Fruit fly (Drosophila melanogaster): Measurements from ENCODE around the gene Rheb.

Rheb gene

DNA sequence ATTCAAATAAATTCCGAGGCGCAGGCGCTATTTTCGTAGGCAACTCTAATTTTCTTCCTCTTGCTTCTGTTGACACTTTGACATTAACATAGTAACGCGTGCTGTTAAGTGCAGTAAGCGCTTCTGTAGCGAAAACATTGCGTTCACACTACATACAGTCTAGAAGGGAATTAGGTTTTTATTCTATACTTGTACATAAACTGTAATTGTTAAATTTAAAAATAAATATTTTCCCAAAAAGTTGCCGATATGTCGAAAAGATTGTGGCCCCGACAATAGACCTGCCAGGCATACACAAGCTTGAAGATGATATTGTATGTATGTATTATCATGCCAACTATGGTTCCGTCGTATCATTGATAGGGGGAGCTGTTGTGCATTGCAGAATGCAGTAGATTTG lies 37.8 kb downstream of the Rheb start, which contains the start of gene asl (continued):
- peak; percentile 8 to 59 for TF ChIP-seq chif (GFP tag; optimal IDR thresholded peaks at IDR 0.05)
- TF ChIP-seq Neu2 (GFP tag; optimal IDR thresholded peaks at IDR 0.05; ENCODE audit: borderline replicate concordance), result no peak
- TF ChIP-seq CG11398 (GFP tag; optimal IDR thresholded peaks at IDR 0.05), result no peak
- peak; percentile 67 for TF ChIP-seq CG6689 (GFP tag; IDR thresholded peaks at IDR 0.05)
- TF ChIP-seq CG17359 (tag; optimal IDR thresholded peaks at IDR 0.05), result peak; percentile 70
- peak; percentile 63 for TF ChIP-seq PHDP (tag; optimal IDR thresholded peaks at IDR 0.05)
- TF ChIP-seq lab (GFP tag; optimal IDR thresholded peaks at IDR 0.05), result no peak
- TF ChIP-seq CG34376 (GFP tag; optimal IDR thresholded peaks at IDR 0.05), result peak; percentile 55
- no peak for TF ChIP-seq p53 (GFP tag; optimal IDR thresholded peaks at IDR 0.05)
- TF ChIP-seq slou (GFP tag; optimal IDR thresholded peaks at IDR 0.05), result no peak
- TF ChIP-seq CG6175 (GFP tag; IDR thresholded peaks at IDR 0.05), result no peak
- TF ChIP-seq CrebB (tag; optimal IDR thresholded peaks at IDR 0.05), result peak; percentile 33
- TF ChIP-seq CG12155 (GFP tag; optimal IDR thresholded peaks at IDR 0.05), result peak; percentile 63
- TF ChIP-seq tin (GFP tag; optimal IDR thresholded peaks at IDR 0.05), result peak; percentile 58
- TF ChIP-seq CG9932 (GFP tag; IDR thresholded peaks at IDR 0.05), result peak; percentile 56
- TF ChIP-seq gcm (GFP tag; optimal IDR thresholded peaks at IDR 0.05), result no peak
- no peak for TF ChIP-seq ato (GFP tag; IDR thresholded peaks at IDR 0.05; ENCODE audit: partially characterized antibody)
- peak; percentile 41 for TF ChIP-seq Antp (GFP tag; optimal IDR thresholded peaks at IDR 0.05)
- no peak for TF ChIP-seq TFAM (GFP tag; optimal IDR thresholded peaks at IDR 0.05)
- TF ChIP-seq Stat92E (GFP tag; optimal IDR thresholded peaks at IDR 0.05), result no peak
- peak; percentile 41 for TF ChIP-seq CG9727 (GFP tag; optimal IDR thresholded peaks at IDR 0.05)
- no peak for TF ChIP-seq tll (GFP tag; optimal IDR thresholded peaks at IDR 0.05)
- TF ChIP-seq sens-2 (GFP tag; IDR thresholded peaks at IDR 0.05), result no peak
- no peak for TF ChIP-seq sqz (GFP tag; optimal IDR thresholded peaks at IDR 0.05)
- peak; percentile 81 for TF ChIP-seq CoRest (tag; optimal IDR thresholded peaks at IDR 0.05)
- TF ChIP-seq usp (GFP tag; optimal IDR thresholded peaks at IDR 0.05), result no peak
- TF ChIP-seq bigmax (GFP tag; optimal IDR thresholded peaks at IDR 0.05), result no peak
- peak; percentile 20 for TF ChIP-seq repo (GFP tag; optimal IDR thresholded peaks at IDR 0.05)
- TF ChIP-seq CG15696 (tag; optimal IDR thresholded peaks at IDR 0.05), result peak; percentile 71
- TF ChIP-seq CG3838 (GFP tag; optimal IDR thresholded peaks at IDR 0.05), result peak; percentile 14
- TF ChIP-seq Ptx1 (GFP tag; IDR thresholded peaks at IDR 0.05), result peak; percentile 65
- TF ChIP-seq CG42726 (GFP tag; IDR thresholded peaks at IDR 0.05; ENCODE audit: partially characterized antibody), result no peak
- peak; percentile 55 for TF ChIP-seq NC2β (GFP tag; optimal IDR thresholded peaks at IDR 0.05)
- TF ChIP-seq Tbp (GFP tag; optimal IDR thresholded peaks at IDR 0.05), result peak; percentile 2
- TF ChIP-seq sisA (GFP tag; IDR thresholded peaks at IDR 0.05), result peak; percentile 49; the same call in 1 of the 2 replicates
- TF ChIP-seq vfl (GFP tag; optimal IDR thresholded peaks at IDR 0.05), result peak; percentile 16
- no peak for TF ChIP-seq zen2 (GFP tag; IDR thresholded peaks at IDR 0.05; ENCODE audit: partially characterized antibody)
- peak; percentile 19 for TF ChIP-seq CG3065 (GFP tag; optimal IDR thresholded peaks at IDR 0.05)
- peak; percentile 74 for TF ChIP-seq Sin3A (optimal IDR thresholded peaks at IDR 0.05)
- TF ChIP-seq CG13624 (GFP tag; optimal IDR thresholded peaks at IDR 0.05), result peak; percentile 49
- TF ChIP-seq jigr1 (GFP tag; IDR thresholded peaks at IDR 0.05), result no peak
- TF ChIP-seq CG2712 (tag; optimal IDR thresholded peaks at IDR 0.05), result peak; percentile 82
- peak; percentile 27 for TF ChIP-seq CG4820 (GFP tag; optimal IDR thresholded peaks at IDR 0.05)
- peak; percentile 19 for TF ChIP-seq CG12219 (GFP tag; optimal IDR thresholded peaks at IDR 0.05)
- no peak for TF ChIP-seq CG1832 (GFP tag; optimal IDR thresholded peaks at IDR 0.05)
- no peak for TF ChIP-seq CG8281 (tag; optimal IDR thresholded peaks at IDR 0.05)
- TF ChIP-seq hbn (GFP tag; IDR thresholded peaks at IDR 0.05; ENCODE audit: partially characterized antibody), result no peak
- TF ChIP-seq CG11696 (GFP tag; IDR thresholded peaks at IDR 0.05), result 0 out of 2 replicates have a peak, but pooled peaks have one; percentile 26
- peak; percentile 33 for TF ChIP-seq CG7556 (GFP tag; optimal IDR thresholded peaks at IDR 0.05)
- peak; percentile 54 to 59 for TF ChIP-seq Pdp1 (GFP tag; optimal IDR thresholded peaks at IDR 0.05)
- peak; percentile 68 for TF ChIP-seq Nf-YC (tag; optimal IDR thresholded peaks at IDR 0.05)
